Fruit fly (Drosophila melanogaster) whole organism: ENCODE results near the gene Mlc2.

Experiments used
- Dll ChIP-seq: fragments of >200 bp; optimal IDR thresholded peaks from 2 replicates; lab custom pipeline; 2017
- pan ChIP-seq: fragments of >200 bp; optimal IDR thresholded peaks from 2 replicates; lab custom pipeline; 2017
- psq ChIP-seq: fragments of >200 bp; optimal IDR thresholded peaks from 2 replicates; lab custom pipeline; 2017
- usp ChIP-seq: fragments of >200 bp; optimal IDR thresholded peaks from 2 replicates; lab custom pipeline; 2017; ENCODE audit warnings: missing biosample characterization, missing genetic modification characterization, mixed read lengths

dm6 chr3R:30196128-30196527 is 21.8 kb upstream of the Mlc2 start, which contains the start of gene CG15531:
- TF ChIP-seq psq (lab: Kevin White, UChicago) (no peak), Dll (lab: Kevin White, UChicago) (no peak), usp (no peak), pan (no peak)
